Fruit fly (Drosophila melanogaster): Measurements from ENCODE around the gene CG10958.

Gene CG10958

DNA sequence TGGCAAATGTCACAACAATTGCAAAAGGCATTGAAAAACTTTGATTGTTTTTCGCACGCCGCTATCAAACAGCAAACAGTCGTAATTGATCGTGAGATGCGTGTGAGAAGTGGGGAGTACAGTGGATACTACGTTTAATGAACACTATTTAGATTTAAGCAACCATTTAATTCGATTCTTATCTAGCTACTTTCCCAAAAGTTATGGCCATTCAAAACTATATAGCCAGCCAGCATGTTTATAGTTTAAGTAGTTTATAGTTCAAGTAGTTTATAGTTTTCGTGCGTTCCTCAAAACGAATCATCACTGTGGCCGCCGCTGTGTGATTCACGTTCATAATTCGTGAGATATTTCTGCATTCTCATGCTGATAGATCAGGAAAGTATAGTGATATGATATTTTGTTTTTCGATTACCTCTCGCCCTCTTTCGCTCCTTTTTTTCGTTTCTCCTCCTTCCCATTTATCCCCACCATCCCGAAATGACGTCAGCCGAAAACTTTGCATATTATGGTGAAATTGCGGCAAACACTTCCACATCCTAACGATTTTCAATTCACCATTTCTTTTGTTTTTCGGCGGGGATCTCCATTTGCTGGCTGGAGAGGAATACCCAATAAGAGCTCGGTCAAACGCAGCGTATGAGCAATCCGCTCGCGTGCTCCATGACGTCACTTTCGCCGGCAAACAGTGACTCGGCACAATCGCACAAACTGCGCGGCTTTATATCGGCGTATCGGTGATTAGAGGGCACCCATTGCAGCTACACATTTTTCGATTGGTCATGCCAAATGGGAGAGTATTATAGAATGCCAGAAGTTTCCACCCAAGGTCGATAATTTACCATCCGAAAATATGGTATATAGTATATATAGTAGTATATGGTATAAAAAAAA lies 18.5 kb upstream of the CG10958 start (continued):
- TF ChIP-seq CG5180 (GFP tag; optimal IDR thresholded peaks at IDR 0.05) (no peak), NC2α (GFP tag; optimal IDR thresholded peaks at IDR 0.05) (no peak), CG13894 (tag; optimal IDR thresholded peaks at IDR 0.05) (peak; percentile 56), sisA (GFP tag; IDR thresholded peaks at IDR 0.05) (peak; percentile 41; the same call in 1 of the 2 replicates), Mad (GFP tag; optimal IDR thresholded peaks at IDR 0.05) (no peak), CG34376 (GFP tag; optimal IDR thresholded peaks at IDR 0.05) (peak; percentile 34), CG3281 (GFP tag; optimal IDR thresholded peaks at IDR 0.05) (peak; percentile 79), Side (GFP tag; optimal IDR thresholded peaks at IDR 0.05) (peak; percentile 29), chif (GFP tag; optimal IDR thresholded peaks at IDR 0.05) (peak in 1 of 2 experiments; percentile 5), Rfx (GFP tag; IDR thresholded peaks at IDR 0.05) (peak; percentile 87), tup (GFP tag; optimal IDR thresholded peaks at IDR 0.05) (peak; percentile 6), CG12236 (GFP tag; optimal IDR thresholded peaks at IDR 0.05) (no peak), trem (tag; optimal IDR thresholded peaks at IDR 0.05) (no peak), CG9727 (GFP tag; optimal IDR thresholded peaks at IDR 0.05) (peak; percentile 44), grau (tag; optimal IDR thresholded peaks at IDR 0.05) (peak; percentile 93), CG13424 (tag; optimal IDR thresholded peaks at IDR 0.05) (peak; percentile 66), CG9876 (GFP tag; optimal IDR thresholded peaks at IDR 0.05) (no peak), Ets97D (GFP tag; optimal IDR thresholded peaks at IDR 0.05) (no peak), tna (GFP tag; IDR thresholded peaks at IDR 0.05; ENCODE audit: partially characterized antibody) (no peak), PHDP (tag; optimal IDR thresholded peaks at IDR 0.05) (peak; percentile 63), CG18619 (GFP tag; optimal IDR thresholded peaks at IDR 0.05) (peak; percentile 55), Ravus (GFP tag; IDR thresholded peaks at IDR 0.05) (no peak; the same call in 1 of the 2 replicates), CG12219 (GFP tag; optimal IDR thresholded peaks at IDR 0.05) (peak; percentile 49), salm (tag; optimal IDR thresholded peaks at IDR 0.05) (no peak), BEAF-32 (GFP tag; optimal IDR thresholded peaks at IDR 0.05) (no peak), CG17612 (GFP tag; IDR thresholded peaks at IDR 0.05) (0 out of 2 replicates have a peak, but pooled peaks have one; percentile 46), Sry-β (GFP tag; optimal IDR thresholded peaks at IDR 0.05) (no peak), fd64A (GFP tag; optimal IDR thresholded peaks at IDR 0.05) (no peak), CG2712 (tag; optimal IDR thresholded peaks at IDR 0.05) (peak; percentile 38), slp2 (GFP tag; optimal IDR thresholded peaks at IDR 0.05) (no peak), Six4 (GFP tag; optimal IDR thresholded peaks at IDR 0.05) (no peak), CG9437 (GFP tag; optimal IDR thresholded peaks at IDR 0.05) (no peak), luna (GFP tag; optimal IDR thresholded peaks at IDR 0.05) (peak; percentile 18), CG18262 (tag; optimal IDR thresholded peaks at IDR 0.05) (peak; percentile 17), CG12942 (GFP tag; optimal IDR thresholded peaks at IDR 0.05) (peak; percentile 19), bbx (GFP tag; IDR thresholded peaks at IDR 0.05; ENCODE audit: partially characterized antibody) (no peak), CG12659 (GFP tag; optimal IDR thresholded peaks at IDR 0.05) (peak; percentile 53), CG9215 (GFP tag; IDR thresholded peaks at IDR 0.05) (peak; percentile 47; the same call in 1 of the 2 replicates), H15 (GFP tag; IDR thresholded peaks at IDR 0.05) (0 out of 3 replicates have a peak, but pooled peaks have one; percentile 9), E2f2 (GFP tag; IDR thresholded peaks at IDR 0.05) (peak; percentile 17; the same call in 1 of the 2 replicates), CG6791 (GFP tag; IDR thresholded peaks at IDR 0.05; ENCODE audit: partially characterized antibody) (no peak), CG32532 (GFP tag; IDR thresholded peaks at IDR 0.05) (peak; percentile 83), wor (GFP tag; IDR thresholded peaks at IDR 0.05) (no peak), tx (GFP tag; optimal IDR thresholded peaks at IDR 0.05) (peak; percentile 43), NFAT (GFP tag; IDR thresholded peaks at IDR 0.05) (peak; percentile 72; the same call in 1 of the 2 replicates), CG3838 (GFP tag; optimal IDR thresholded peaks at IDR 0.05) (no peak), Myb (GFP tag; optimal IDR thresholded peaks at IDR 0.05) (peak; percentile 61), CG12744 (GFP tag; optimal IDR thresholded peaks at IDR 0.05) (peak; percentile 33)

Measured in whole organism, embryonic.